Worm (Caenorhabditis elegans): ENCODE data around the gene nft-1.

Gene nft-1

DNA sequence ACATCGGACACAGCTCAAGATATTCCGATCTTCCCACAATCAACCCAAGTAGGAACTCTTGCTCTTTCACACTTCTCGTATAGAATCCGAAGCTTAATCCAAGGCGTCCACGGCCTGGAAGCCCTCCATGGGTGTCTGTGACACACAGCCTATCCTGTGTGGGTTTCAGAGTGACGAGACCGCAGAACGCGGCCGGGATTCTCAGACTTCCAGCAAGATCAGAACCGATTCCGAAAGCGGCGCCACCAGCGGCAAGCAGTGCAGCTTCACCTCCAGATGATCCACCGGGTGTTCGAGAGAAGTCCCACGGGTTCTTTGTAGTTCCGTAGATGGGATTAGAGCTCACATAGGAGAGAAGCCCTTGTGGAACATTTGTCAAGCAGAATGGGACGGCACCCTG, 20.9 kb upstream of the nft-1 start:
- TF ChIP-seq sox-4 (tag; optimal IDR thresholded peaks at IDR 0.05) (no peak), elt-2 (tag; optimal IDR thresholded peaks at IDR 0.05) (no peak), alr-1 (tag; optimal IDR thresholded peaks at IDR 0.05; ENCODE audit: borderline replicate concordance) (no peak), ama-1 (optimal IDR thresholded peaks at IDR 0.05) (no peak), jun-1 (tag; optimal IDR thresholded peaks at IDR 0.05) (no peak), nhr-237 (tag; optimal IDR thresholded peaks at IDR 0.05) (no peak), pag-3 (tag; optimal IDR thresholded peaks at IDR 0.05; ENCODE audit: borderline replicate concordance, insufficient read depth) (no peak), ceh-82 (tag; optimal IDR thresholded peaks at IDR 0.05) (no peak), efl-1 (optimal IDR thresholded peaks at IDR 0.05) (no peak), efl-1 (GFP tag; optimal IDR thresholded peaks at IDR 0.05 in 1 of 2) (no peak), unc-98 (GFP tag; IDR thresholded peaks at IDR 0.05) (no peak), swsn-7 (tag; optimal IDR thresholded peaks at IDR 0.05) (no peak), lin-13 (GFP tag; optimal IDR thresholded peaks at IDR 0.05) (no peak), rnt-1 (tag; optimal IDR thresholded peaks at IDR 0.05) (no peak), elt-3 (tag; optimal IDR thresholded peaks at IDR 0.05) (no peak), nhr-20 (tag; optimal IDR thresholded peaks at IDR 0.05) (no peak), lin-14 (GFP tag; optimal IDR thresholded peaks at IDR 0.05) (no peak)

DNA sequence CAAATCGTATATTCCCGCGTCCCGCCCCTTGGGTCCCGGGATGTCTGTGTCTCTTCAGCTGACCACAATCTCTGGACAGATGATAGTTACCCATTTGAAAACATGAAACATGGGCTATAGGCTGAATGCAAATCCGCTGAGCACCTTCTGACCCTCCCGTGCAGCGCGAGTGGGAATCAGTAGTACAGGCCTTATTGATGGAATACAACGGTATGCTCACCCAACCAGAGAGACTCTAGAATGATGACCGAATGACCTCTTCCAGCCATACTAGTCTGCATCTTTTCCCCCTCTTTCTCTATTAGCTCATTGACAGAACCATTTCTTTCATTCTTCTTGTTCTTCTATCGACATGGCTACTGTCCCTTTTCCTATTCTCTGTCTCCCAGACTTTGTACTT, 16.5 kb upstream of the nft-1 start, which contains the start of gene sdz-33:
Gene sdz-33, plus strand, starts transcription at position 301 of the 400 bp plus-strand sequence.
- TF ChIP-seq nhr-237 (tag; optimal IDR thresholded peaks at IDR 0.05): no peak

DNA sequence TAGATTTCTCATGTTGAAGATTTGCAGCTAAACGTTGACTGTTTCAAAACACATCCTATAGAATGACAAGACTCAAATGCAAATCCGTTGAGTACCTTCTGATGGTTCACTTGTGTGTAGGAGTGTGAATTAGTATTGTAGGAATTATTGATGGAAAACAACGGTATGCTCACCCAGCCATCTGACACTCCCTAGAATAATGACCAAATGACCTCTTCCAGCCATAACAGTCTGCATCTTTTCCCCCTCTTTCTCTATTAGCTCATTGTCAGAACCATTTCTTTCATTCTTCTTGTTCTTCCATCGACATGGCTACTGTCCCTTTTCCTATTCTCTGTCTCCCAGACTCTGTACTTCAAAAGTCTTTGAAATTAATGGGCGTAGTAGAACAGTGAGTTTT, 15.0 kb upstream of the nft-1 start, which contains the start of gene fbxb-24:
Gene fbxb-24, plus strand, starts transcription at position 301 of the 400 bp plus-strand sequence.
- TF ChIP-seq ztf-11 (tag; optimal IDR thresholded peaks at IDR 0.05) (no peak), mep-1 (tag; optimal IDR thresholded peaks at IDR 0.05) (no peak)

DNA sequence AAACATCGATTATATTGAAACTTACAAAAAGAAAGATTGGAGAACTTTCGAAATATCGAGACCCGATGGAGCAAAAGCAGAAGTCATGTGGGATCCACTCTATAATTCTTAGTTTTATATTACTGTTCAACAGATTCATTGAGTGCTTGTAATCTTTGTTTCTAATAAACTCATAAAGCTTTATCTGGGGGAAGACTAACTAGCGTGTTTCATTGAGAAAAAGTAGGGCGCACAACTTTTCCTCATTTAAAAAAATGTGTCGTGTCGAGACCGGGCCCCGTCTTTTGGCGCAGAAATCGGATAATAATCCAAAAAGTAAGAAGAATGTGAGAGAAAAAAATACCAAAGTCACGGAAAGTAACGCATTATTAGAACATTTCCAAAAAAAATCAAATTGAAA, 13.9 kb upstream of the nft-1 start, which contains the start of gene faah-4:
Gene faah-4, minus strand, starts transcription at position 101 of the 400 bp plus-strand sequence.
- no peak for TF ChIP-seq unc-98 (GFP tag; IDR thresholded peaks at IDR 0.05)
- no peak for TF ChIP-seq lin-13 (GFP tag; optimal IDR thresholded peaks at IDR 0.05)
- no peak for TF ChIP-seq aly-2 (tag; optimal IDR thresholded peaks at IDR 0.05)
- TF ChIP-seq nhr-12 (tag; optimal IDR thresholded peaks at IDR 0.05): no peak
- no peak for TF ChIP-seq snpc-4 (tag; optimal IDR thresholded peaks at IDR 0.05)
- TF ChIP-seq vab-15 (tag; optimal IDR thresholded peaks at IDR 0.05): no peak

DNA sequence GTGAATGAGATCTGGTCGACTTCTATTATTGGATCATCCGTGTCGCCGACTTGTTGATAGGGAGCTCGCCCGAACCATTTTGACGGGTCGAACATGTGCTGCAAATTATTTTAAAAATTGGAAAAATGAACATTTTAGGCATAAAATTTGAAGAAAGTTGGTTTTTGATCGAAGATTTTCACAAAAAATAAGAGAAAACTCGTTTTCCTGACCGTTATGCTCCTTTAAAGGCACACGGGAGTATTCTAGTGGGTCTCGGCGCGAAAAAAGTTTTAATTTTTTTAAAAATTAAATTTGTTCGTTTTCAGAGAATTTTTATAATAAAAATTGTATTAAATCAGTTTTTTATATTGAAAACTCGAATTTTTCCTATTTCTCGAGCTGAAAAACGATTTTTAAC, 9.5 kb upstream of the nft-1 start, which contains the start of gene Y56A3A.16:
Gene Y56A3A.16, minus strand, starts transcription at position 101 of the 400 bp plus-strand sequence.
- TF ChIP-seq lsy-2 (tag; optimal IDR thresholded peaks at IDR 0.05) (no peak), nhr-12 (tag; optimal IDR thresholded peaks at IDR 0.05) (no peak), nhr-77 (tag; optimal IDR thresholded peaks at IDR 0.05) (no peak), nhr-11 (tag; optimal IDR thresholded peaks at IDR 0.05) (no peak), ceh-90 (tag; optimal IDR thresholded peaks at IDR 0.05) (no peak), unc-30 (tag; optimal IDR thresholded peaks at IDR 0.05) (no peak), Y116A8C.19 (tag; optimal IDR thresholded peaks at IDR 0.05; ENCODE audit: borderline replicate concordance) (no peak), blmp-1 (tag; optimal IDR thresholded peaks at IDR 0.05) (no peak), F16B12.6 (tag; optimal IDR thresholded peaks at IDR 0.05) (no peak), fkh-10 (GFP tag; optimal IDR thresholded peaks at IDR 0.05) (no peak), aly-2 (tag; optimal IDR thresholded peaks at IDR 0.05) (no peak), nhr-20 (tag; optimal IDR thresholded peaks at IDR 0.05) (no peak), nhr-47 (tag; optimal IDR thresholded peaks at IDR 0.05) (no peak)

DNA sequence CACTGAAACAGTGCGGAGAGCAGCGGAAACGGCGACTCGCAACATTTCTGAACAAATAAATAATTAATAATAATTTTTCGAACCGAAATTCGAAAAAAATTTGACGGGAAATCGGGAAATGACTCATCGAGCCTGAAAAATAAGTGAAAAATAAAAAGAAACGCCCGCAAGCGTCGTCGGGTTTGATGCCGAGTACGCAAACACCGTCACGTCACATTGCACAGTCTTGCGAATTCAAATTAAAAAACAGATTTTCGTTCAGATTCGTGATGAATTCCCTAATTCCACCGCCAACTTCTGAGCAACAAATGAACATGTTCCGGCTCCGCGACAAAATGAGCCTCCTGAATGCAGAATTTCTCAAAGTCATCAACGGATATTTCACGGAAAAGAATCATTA, 8.0 kb upstream of the nft-1 start, which contains the start of the genes ndab-1 and npp-16:
Gene ndab-1, minus strand, starts transcription at position 47 of the 400 bp plus-strand sequence.
Gene npp-16, plus strand, starts transcription at position 263 of the 400 bp plus-strand sequence.
- TF ChIP-seq nhr-77 (tag; optimal IDR thresholded peaks at IDR 0.05) (no peak), nhr-84 (tag; optimal IDR thresholded peaks at IDR 0.05) (peak; percentile 33), snu-23 (GFP tag; optimal IDR thresholded peaks at IDR 0.05) (peak; percentile 53), rnt-1 (tag; optimal IDR thresholded peaks at IDR 0.05) (peak; percentile 54), ceh-90 (tag; optimal IDR thresholded peaks at IDR 0.05) (no peak), lin-39 (tag; optimal IDR thresholded peaks at IDR 0.05) (no peak), F16B12.6 (tag; optimal IDR thresholded peaks at IDR 0.05) (peak; percentile 96), irx-1 (tag; optimal IDR thresholded peaks at IDR 0.05) (no peak), skn-1 (tag; optimal IDR thresholded peaks at IDR 0.05) (no peak), fkh-8 (tag; optimal IDR thresholded peaks at IDR 0.05) (no peak), nhr-20 (tag; optimal IDR thresholded peaks at IDR 0.05) (peak; percentile 35), lin-13 (GFP tag; optimal IDR thresholded peaks at IDR 0.05) (no peak), ceh-8 (GFP tag; optimal IDR thresholded peaks at IDR 0.05) (peak; percentile 39), tbx-2 (tag; optimal IDR thresholded peaks at IDR 0.05) (peak; percentile 33), efl-1 (optimal IDR thresholded peaks at IDR 0.05) (peak; percentile 40 to 66), efl-1 (GFP tag; optimal IDR thresholded peaks at IDR 0.05 in 1 of 2) (peak; percentile 62 to 96), unc-130 (tag; optimal IDR thresholded peaks at IDR 0.05) (peak; percentile 75), nhr-47 (tag; optimal IDR thresholded peaks at IDR 0.05) (peak; percentile 51), aly-2 (tag; optimal IDR thresholded peaks at IDR 0.05) (no peak), unc-86 (tag; optimal IDR thresholded peaks at IDR 0.05) (peak; percentile 17)
